Fruit fly (Drosophila melanogaster): ENCODE measurements around the gene comm2.

comm2 gene

DNA sequence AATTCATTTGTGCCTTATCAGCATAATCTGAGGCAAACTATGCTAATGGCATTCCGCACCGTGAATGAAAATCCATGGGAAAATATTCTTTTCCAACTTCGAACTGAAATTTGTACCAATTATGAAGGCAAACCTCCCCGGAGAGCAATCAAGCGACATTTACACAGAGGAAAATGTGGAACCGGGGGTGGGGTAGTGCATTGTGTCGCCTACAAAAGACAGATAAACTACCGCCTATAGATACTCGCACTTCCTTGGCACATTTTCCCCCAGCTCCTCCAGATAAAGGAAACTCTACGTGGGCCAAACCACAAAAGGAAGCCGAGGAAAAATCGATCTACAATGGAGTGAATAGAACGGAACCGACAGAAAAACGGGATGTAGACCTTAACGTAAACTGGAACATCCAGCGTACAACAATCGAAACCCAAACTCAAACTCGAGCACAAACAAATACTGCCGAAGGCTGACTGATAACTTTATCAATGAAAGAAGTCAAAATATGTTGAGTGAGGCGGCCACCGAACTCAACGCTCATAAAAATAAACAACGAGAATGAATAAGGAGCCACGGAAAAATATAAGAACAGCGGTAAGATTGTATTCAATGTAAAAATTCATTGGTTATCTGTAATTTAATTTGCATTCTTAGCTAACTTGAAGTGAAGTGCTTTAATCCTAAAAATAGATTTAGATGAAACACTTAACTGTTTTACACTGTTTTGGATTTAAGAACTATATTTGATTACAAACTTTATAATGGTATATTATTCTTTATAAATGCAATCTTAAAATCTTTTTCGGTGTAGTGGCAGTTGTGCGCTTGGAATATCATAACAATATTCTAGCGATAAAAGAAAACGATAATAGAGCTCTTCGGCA, 8.7 kb downstream of the comm2 start (continued):
- TF ChIP-seq ash1 (GFP tag; optimal IDR thresholded peaks at IDR 0.05) (no peak), yki (optimal IDR thresholded peaks at IDR 0.05) (no peak), nau (GFP tag; optimal IDR thresholded peaks at IDR 0.05) (peak; percentile 12), vvl (GFP tag; IDR thresholded peaks at IDR 0.05) (no peak), disco-r (GFP tag; optimal IDR thresholded peaks at IDR 0.05) (peak; percentile 1), CG7928 (GFP tag; optimal IDR thresholded peaks at IDR 0.05) (no peak), CG12155 (GFP tag; optimal IDR thresholded peaks at IDR 0.05) (no peak), ems (GFP tag; optimal IDR thresholded peaks at IDR 0.05) (no peak), sr (GFP tag; IDR thresholded peaks at IDR 0.05) (no peak), CG1529 (GFP tag; optimal IDR thresholded peaks at IDR 0.05) (no peak), abd-A (tag; optimal IDR thresholded peaks at IDR 0.05) (peak; percentile 10), jigr1 (GFP tag; IDR thresholded peaks at IDR 0.05) (no peak), CG17829 (tag; optimal IDR thresholded peaks at IDR 0.05) (peak; percentile 72), CG17612 (GFP tag; IDR thresholded peaks at IDR 0.05) (no peak), Fer2 (tag; optimal IDR thresholded peaks at IDR 0.05) (no peak), Meics (GFP tag; optimal IDR thresholded peaks at IDR 0.05) (peak; percentile 70), stwl (tag; optimal IDR thresholded peaks at IDR 0.05) (no peak), shn (GFP tag; optimal IDR thresholded peaks at IDR 0.05) (no peak), CG9437 (GFP tag; optimal IDR thresholded peaks at IDR 0.05) (peak; percentile 13), Blimp-1 (GFP tag; optimal IDR thresholded peaks at IDR 0.05) (peak; percentile 84), ind (GFP tag; optimal IDR thresholded peaks at IDR 0.05) (peak; percentile 11), CG11456 (GFP tag; IDR thresholded peaks at IDR 0.05) (no peak), Lhr (GFP tag; optimal IDR thresholded peaks at IDR 0.05) (no peak), CG31365 (tag; optimal IDR thresholded peaks at IDR 0.05) (no peak), CG1792 (GFP tag; optimal IDR thresholded peaks at IDR 0.05) (peak; percentile 56), tx (GFP tag; optimal IDR thresholded peaks at IDR 0.05) (no peak), CG14860 (GFP tag; IDR thresholded peaks at IDR 0.05; ENCODE audit: partially characterized antibody) (no peak), CG4820 (GFP tag; optimal IDR thresholded peaks at IDR 0.05) (peak; percentile 64), CG1603 (tag; optimal IDR thresholded peaks at IDR 0.05) (peak; percentile 56), nerfin-1 (tag; optimal IDR thresholded peaks at IDR 0.05) (peak; percentile 40), CG15011 (GFP tag; optimal IDR thresholded peaks at IDR 0.05) (peak; percentile 20), cas (GFP tag; IDR thresholded peaks at IDR 0.05) (no peak), CG13624 (GFP tag; optimal IDR thresholded peaks at IDR 0.05) (no peak), pb (GFP tag; optimal IDR thresholded peaks at IDR 0.05) (peak; percentile 21), CG17568 (GFP tag; optimal IDR thresholded peaks at IDR 0.05) (no peak), CG10366 (GFP tag; IDR thresholded peaks at IDR 0.05) (no peak), CHES-1-like (GFP tag; optimal IDR thresholded peaks at IDR 0.05) (no peak), bcd (GFP tag; optimal IDR thresholded peaks at IDR 0.05) (peak; percentile 37), NC2α (GFP tag; optimal IDR thresholded peaks at IDR 0.05) (no peak), CG42726 (GFP tag; IDR thresholded peaks at IDR 0.05; ENCODE audit: partially characterized antibody) (no peak), nerfin-2 (GFP tag; IDR thresholded peaks at IDR 0.05; ENCODE audit: partially characterized antibody) (no peak), CG16863 (GFP tag; optimal IDR thresholded peaks at IDR 0.05) (no peak), HmgD (GFP tag; optimal IDR thresholded peaks at IDR 0.05) (no peak), CG7963 (GFP tag; IDR thresholded peaks at IDR 0.05; ENCODE audit: partially characterized antibody) (no peak), ato (GFP tag; IDR thresholded peaks at IDR 0.05; ENCODE audit: partially characterized antibody) (no peak), unc-4 (GFP tag; IDR thresholded peaks at IDR 0.05; ENCODE audit: partially characterized antibody) (no peak), CG6254 (GFP tag; optimal IDR thresholded peaks at IDR 0.05) (peak; percentile 63), maf-S (GFP tag; optimal IDR thresholded peaks at IDR 0.05) (no peak), gfzf (GFP tag; optimal IDR thresholded peaks at IDR 0.05) (no peak)
